Fruit fly (Drosophila melanogaster): ENCODE results near the gene CG8128.
A peak's percentile ranks its signal among the peaks of the same experiment; 100 is the strongest.

Gene CG8128

dm6 chrX:15662285-15662684 is 35.0 kb upstream of the CG8128 start, which contains the start of gene CG8119:
Gene CG8119 (plus strand): TSS chrX:15662585.
- no peak for TF ChIP-seq CG11902 (GFP tag; optimal IDR thresholded peaks at IDR 0.05)

DNA sequence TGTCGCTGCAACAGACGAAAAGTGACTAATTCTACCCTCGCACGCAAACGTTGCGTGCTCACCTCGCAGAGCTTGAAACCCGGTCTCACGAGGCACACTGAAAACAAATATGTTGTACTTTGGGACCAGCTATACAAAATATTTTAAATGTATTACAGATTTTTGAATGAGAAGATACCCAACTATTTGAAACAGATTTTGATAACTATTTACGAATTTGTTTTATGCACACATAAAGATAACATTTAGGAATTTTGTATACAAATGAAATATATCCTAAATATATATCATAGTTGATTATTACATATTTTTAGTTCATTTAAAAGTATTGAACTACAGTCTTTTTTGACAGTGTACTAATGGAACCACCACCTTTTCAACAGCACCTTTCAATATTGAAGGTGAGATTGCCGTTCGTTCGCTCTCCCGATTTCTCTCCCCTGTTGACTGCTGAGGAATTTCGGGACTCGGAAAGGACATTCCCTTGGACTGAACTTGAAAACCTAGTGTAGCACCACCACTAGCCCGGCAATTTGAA is 26.2 kb upstream of the CG8128 start, which contains the start of gene CG15646:
TSS of gene CG15646 (minus strand) at position 4 of the 538 bp plus-strand sequence.
- peak; percentile 60 for TF ChIP-seq cyc (GFP tag; optimal IDR thresholded peaks at IDR 0.05)
- peak; percentile 81 for TF ChIP-seq CG34406 (GFP tag; optimal IDR thresholded peaks at IDR 0.05)
- peak; percentile 92 for TF ChIP-seq Eip78C (GFP tag)
- peak; percentile 76 for TF ChIP-seq CG10669 (GFP tag; optimal IDR thresholded peaks at IDR 0.05)
- TF ChIP-seq CG9139 (GFP tag; optimal IDR thresholded peaks at IDR 0.05), result peak; percentile 66
- peak; percentile 43 for TF ChIP-seq Hr39 (GFP tag; optimal IDR thresholded peaks at IDR 0.05)
- peak in 1 of 2 experiments; percentile 67 for TF ChIP-seq salr (GFP tag; optimal IDR thresholded peaks at IDR 0.05)
- TF ChIP-seq lz (GFP tag; optimal IDR thresholded peaks at IDR 0.05), result peak; percentile 64
- TF ChIP-seq Ets96B (tag; optimal IDR thresholded peaks at IDR 0.05), result peak; percentile 78
- peak; percentile 39 for TF ChIP-seq CG6276 (GFP tag; optimal IDR thresholded peaks at IDR 0.05)
- peak; percentile 60 for TF ChIP-seq fd59A (GFP tag; optimal IDR thresholded peaks at IDR 0.05)
- peak; percentile 39 for TF ChIP-seq CG31627 (GFP tag; optimal IDR thresholded peaks at IDR 0.05)
- TF ChIP-seq Hr38 (GFP tag; optimal IDR thresholded peaks at IDR 0.05), result no peak
- peak; percentile 80 for TF ChIP-seq CG3919 (GFP tag; optimal IDR thresholded peaks at IDR 0.05)
- peak; percentile 78 for TF ChIP-seq OdsH (GFP tag; optimal IDR thresholded peaks at IDR 0.05)
- peak; percentile 57 for TF ChIP-seq pdm3 (GFP tag; optimal IDR thresholded peaks at IDR 0.05)
- peak; percentile 75 for TF ChIP-seq CG8632 (GFP tag; optimal IDR thresholded peaks at IDR 0.05)
- no peak for TF ChIP-seq Eip93F (GFP tag; optimal IDR thresholded peaks at IDR 0.05)
- TF ChIP-seq CG16779 (tag; optimal IDR thresholded peaks at IDR 0.05), result peak; percentile 56
- peak; percentile 59 for TF ChIP-seq CG6854 (GFP tag; optimal IDR thresholded peaks at IDR 0.05)
- peak; percentile 76 for TF ChIP-seq CG6792 (GFP tag; optimal IDR thresholded peaks at IDR 0.05)
- peak; percentile 26 for TF ChIP-seq Ets21C (GFP tag; optimal IDR thresholded peaks at IDR 0.05)
- peak; percentile 68 for TF ChIP-seq net (GFP tag; optimal IDR thresholded peaks at IDR 0.05)
- peak; percentile 75 for TF ChIP-seq topi (GFP tag; optimal IDR thresholded peaks at IDR 0.05)
- peak; percentile 70 for TF ChIP-seq CG32006 (GFP tag; optimal IDR thresholded peaks at IDR 0.05)
- peak; percentile 74 for TF ChIP-seq achi (GFP tag; optimal IDR thresholded peaks at IDR 0.05)
- peak; percentile 83 for TF ChIP-seq CG3032 (tag; optimal IDR thresholded peaks at IDR 0.05)
- peak; percentile 32 for TF ChIP-seq vri (GFP tag; optimal IDR thresholded peaks at IDR 0.05)
- TF ChIP-seq spab (GFP tag; optimal IDR thresholded peaks at IDR 0.05), result peak; percentile 67
- TF ChIP-seq CG6163 (GFP tag; IDR thresholded peaks at IDR 0.05), result peak; percentile 65; the same call in 2 of the 3 replicates
- peak; percentile 56 for TF ChIP-seq Sox15 (GFP tag; optimal IDR thresholded peaks at IDR 0.05)
- TF ChIP-seq Gug (GFP tag; IDR thresholded peaks at IDR 0.05), result 0 out of 2 replicates have a peak, but pooled peaks have one; percentile 23
- peak; percentile 82 to 88 for TF ChIP-seq ss (GFP tag; optimal IDR thresholded peaks at IDR 0.05)
- peak; percentile 50 for TF ChIP-seq CG1621 (tag; optimal IDR thresholded peaks at IDR 0.05)
- TF ChIP-seq CG11762 (GFP tag; optimal IDR thresholded peaks at IDR 0.05; ENCODE audit: insufficient read depth), result peak; percentile 60
- peak; percentile 55 for TF ChIP-seq Lpt (GFP tag; optimal IDR thresholded peaks at IDR 0.05)
- peak; percentile 80 for TF ChIP-seq CG6808 (GFP tag; optimal IDR thresholded peaks at IDR 0.05)
- peak; percentile 72 for TF ChIP-seq Smox (GFP tag; optimal IDR thresholded peaks at IDR 0.05)
- TF ChIP-seq Sox102F (GFP tag; optimal IDR thresholded peaks at IDR 0.05), result peak; percentile 49
- TF ChIP-seq dac (GFP tag; optimal IDR thresholded peaks at IDR 0.05), result no peak
- no peak for TF ChIP-seq fkh (GFP tag; optimal IDR thresholded peaks at IDR 0.05)
- TF ChIP-seq Sox14 (GFP tag; optimal IDR thresholded peaks at IDR 0.05), result peak; percentile 43
- TF ChIP-seq Hr4 (GFP tag; optimal IDR thresholded peaks at IDR 0.05), result peak; percentile 48
- no peak for TF ChIP-seq fd85E (GFP tag; optimal IDR thresholded peaks at IDR 0.05)
- TF ChIP-seq acj6 (GFP tag; optimal IDR thresholded peaks at IDR 0.05), result peak; percentile 71
- peak; percentile 44 for TF ChIP-seq CG4318 (GFP tag; optimal IDR thresholded peaks at IDR 0.05)
- peak; percentile 76 for TF ChIP-seq Met (GFP tag; optimal IDR thresholded peaks at IDR 0.05)
- peak; percentile 61 for TF ChIP-seq CG8319 (GFP tag; optimal IDR thresholded peaks at IDR 0.05)
